Fruit fly (Drosophila melanogaster): ENCODE measurements around the gene Npc2a.
A peak's percentile ranks its signal among the peaks of the same experiment; 100 is the strongest.

dm6 chr2L:1959420-1959819 lies 28.7 kb upstream of the Npc2a start:
- TF ChIP-seq fd96Ca (GFP tag; IDR thresholded peaks at IDR 0.05) (no peak), CG8159 (tag; optimal IDR thresholded peaks at IDR 0.05) (peak; percentile 18), Pif1A (GFP tag; optimal IDR thresholded peaks at IDR 0.05) (no peak), CG14655 (GFP tag; optimal IDR thresholded peaks at IDR 0.05) (no peak)
